Fruit fly (Drosophila melanogaster) whole organism, embryonic: ENCODE data around the gene CG11672.

Experiments
- CG10147 ChIP-seq: fragments of 200-800 bp; sonication (Bioruptor generic); optimal IDR thresholded peaks from 2 replicates; lab custom pipeline; 2019; ENCODE audit warnings: missing biosample characterization, mild to moderate bottlenecking, missing genetic modification characterization, moderate library complexity
- CG10209 ChIP-seq: fragments of 200-800 bp; sonication (Bioruptor generic); optimal IDR thresholded peaks from 3 replicates; lab custom pipeline; 2017; ENCODE audit warnings: missing biosample characterization, mild to moderate bottlenecking, missing genetic modification characterization, missing genetic modification reagents
- CG14860 ChIP-seq: fragments of 200-800 bp; sonication (Bioruptor generic); IDR thresholded peaks from 3 replicates; pipeline ENCODE4 v1.3.6; 2022; ENCODE audit warnings: missing biosample characterization, missing genetic modification characterization; ENCODE audit not compliant: partially characterized antibody
- CG15479 ChIP-seq: fragments of 200-800 bp; sonication (Bioruptor generic); optimal IDR thresholded peaks from 3 replicates; lab custom pipeline; 2019; ENCODE audit warnings: missing biosample characterization, mild to moderate bottlenecking, missing genetic modification characterization, moderate library complexity
- CG15696 ChIP-seq: fragments of 200-800 bp; sonication (Bioruptor generic); optimal IDR thresholded peaks from 2 replicates; lab custom pipeline; 2019; ENCODE audit warnings: missing biosample characterization, mild to moderate bottlenecking, missing genetic modification characterization, moderate library complexity
- CG1647 ChIP-seq: fragments of 200-800 bp; sonication (Bioruptor generic); optimal IDR thresholded peaks from 3 replicates; lab custom pipeline; 2016; ENCODE audit warnings: missing biosample characterization, missing genetic modification characterization
- CG18262 ChIP-seq: fragments of 200-800 bp; optimal IDR thresholded peaks from 3 replicates; lab custom pipeline; 2019; ENCODE audit warnings: missing biosample characterization, mild to moderate bottlenecking, missing genetic modification characterization, moderate library complexity
- CG18476 ChIP-seq: fragments of 200-800 bp; sonication (Bioruptor generic); optimal IDR thresholded peaks from 2 replicates; lab custom pipeline; 2016; ENCODE audit warnings: missing biosample characterization, mild to moderate bottlenecking, missing genetic modification characterization
- CG31388 ChIP-seq: fragments of 200-800 bp; sonication (Bioruptor generic); optimal IDR thresholded peaks from 2 replicates; lab custom pipeline; 2016; ENCODE audit warnings: missing biosample characterization, missing genetic modification characterization
- CG33557 ChIP-seq: fragments of 200-800 bp; sonication (Bioruptor generic); optimal IDR thresholded peaks from 2 replicates; lab custom pipeline; 2019; ENCODE audit warnings: missing biosample characterization, mild to moderate bottlenecking, missing genetic modification characterization, moderate library complexity
- CG4328 ChIP-seq: fragments of 200-800 bp; sonication (Bioruptor generic); optimal IDR thresholded peaks from 3 replicates; lab custom pipeline; 2017; ENCODE audit warnings: missing biosample characterization, missing genetic modification reagents, missing genetic modification characterization
- CG4617 ChIP-seq: fragments of 200-800 bp; sonication (Bioruptor generic); optimal IDR thresholded peaks from 3 replicates; lab custom pipeline; 2016; ENCODE audit warnings: missing biosample characterization, missing genetic modification characterization, borderline replicate concordance
- CG6791 ChIP-seq: fragments of 200-800 bp; sonication (Bioruptor generic); IDR thresholded peaks from 3 replicates; pipeline ENCODE4 v1.3.6; 2022; ENCODE audit warnings: missing biosample characterization, missing genetic modification characterization; ENCODE audit not compliant: partially characterized antibody
- CG6813 ChIP-seq: fragments of 200-800 bp; sonication (Bioruptor generic); optimal IDR thresholded peaks from 2 replicates; lab custom pipeline; 2017; ENCODE audit warnings: missing biosample characterization, missing genetic modification characterization, mild to moderate bottlenecking, moderate library complexity, missing genetic modification reagents
- CG7357 ChIP-seq: fragments of 200-800 bp; sonication (Bioruptor generic); IDR thresholded peaks from 3 replicates; pipeline ENCODE4 v1.3.6; 2022; ENCODE audit warnings: missing biosample characterization, missing genetic modification characterization
- CG7745 ChIP-seq: fragments of 200-800 bp; sonication (Bioruptor generic); optimal IDR thresholded peaks from 2 replicates; lab custom pipeline; 2018; ENCODE audit warnings: missing biosample characterization, mild to moderate bottlenecking, missing genetic modification characterization, moderate library complexity
- CG8944 ChIP-seq: fragments of 200-800 bp; sonication (Bioruptor generic); optimal IDR thresholded peaks from 3 replicates; lab custom pipeline; 2016; ENCODE audit warnings: missing biosample characterization, missing genetic modification characterization
- CG9876 ChIP-seq: fragments of 200-800 bp; sonication (Bioruptor generic); optimal IDR thresholded peaks from 2 replicates; lab custom pipeline; 2016; ENCODE audit warnings: missing biosample characterization, missing genetic modification characterization
- CHES-1-like ChIP-seq: fragments of 200-800 bp; sonication (Bioruptor generic); optimal IDR thresholded peaks from 2 replicates; lab custom pipeline; 2016; ENCODE audit warnings: missing biosample characterization, missing genetic modification characterization
- Elba2 ChIP-seq: fragments of 200-800 bp; sonication (Bioruptor generic); optimal IDR thresholded peaks from 3 replicates; lab custom pipeline; 2016; ENCODE audit warnings: missing biosample characterization, missing genetic modification characterization
- Ets65A ChIP-seq: fragments of 200-800 bp; sonication (Bioruptor generic); peaks from one replicate; lab custom pipeline; 2016; ENCODE audit warnings: missing biosample characterization, missing genetic modification characterization
- Fer2 ChIP-seq: fragments of 200-800 bp; sonication (Bioruptor generic); optimal IDR thresholded peaks from 2 replicates; lab custom pipeline; 2018; ENCODE audit warnings: missing biosample characterization, mild to moderate bottlenecking, missing genetic modification characterization, moderate library complexity
- HLH4C ChIP-seq: fragments of 200-800 bp; sonication (Bioruptor generic); IDR thresholded peaks from 3 replicates; pipeline ENCODE4 v1.3.6; 2022; ENCODE audit warnings: missing biosample characterization, missing genetic modification characterization; ENCODE audit not compliant: partially characterized antibody
- MTF-1 ChIP-seq: fragments of 200-800 bp; sonication (Bioruptor generic); optimal IDR thresholded peaks from 2 replicates; lab custom pipeline; 2018; ENCODE audit warnings: missing biosample characterization, mild to moderate bottlenecking, missing genetic modification characterization, borderline replicate concordance
- NK7.1 ChIP-seq: fragments of 200-800 bp; sonication (Bioruptor generic); optimal IDR thresholded peaks from 3 replicates; lab custom pipeline; 2016; ENCODE audit warnings: missing biosample characterization, missing genetic modification characterization
- Neu2 ChIP-seq: fragments of 200-800 bp; sonication (Bioruptor generic); optimal IDR thresholded peaks from 3 replicates; lab custom pipeline; 2016; ENCODE audit warnings: missing biosample characterization, missing genetic modification characterization, borderline replicate concordance
- Opbp ChIP-seq: fragments of 200-800 bp; sonication (Bioruptor generic); IDR thresholded peaks from 3 replicates; pipeline ENCODE4 v1.3.6; 2022; ENCODE audit warnings: missing biosample characterization, missing genetic modification characterization; ENCODE audit not compliant: partially characterized antibody
- Side ChIP-seq: fragments of 200-800 bp; sonication (Bioruptor generic); optimal IDR thresholded peaks from 2 replicates; lab custom pipeline; 2016; ENCODE audit warnings: missing biosample characterization, missing genetic modification characterization
- Xbp1 ChIP-seq: fragments of 200-800 bp; sonication (Bioruptor generic); optimal IDR thresholded peaks from 3 replicates; lab custom pipeline; 2016; ENCODE audit warnings: missing biosample characterization, mild to moderate bottlenecking, missing genetic modification characterization
- bab2 ChIP-seq: fragments of 200-800 bp; sonication (Bioruptor generic); optimal IDR thresholded peaks from 2 replicates; lab custom pipeline; 2016; ENCODE audit warnings: missing biosample characterization, missing genetic modification characterization
- ci ChIP-seq: fragments of 200-800 bp; sonication (Bioruptor generic); IDR thresholded peaks from 3 replicates; pipeline ENCODE4 v1.3.6; 2022; ENCODE audit warnings: missing biosample characterization, missing genetic modification characterization
- fd64A ChIP-seq: fragments of 200-800 bp; sonication (Bioruptor generic); optimal IDR thresholded peaks from 3 replicates; lab custom pipeline; 2018; ENCODE audit warnings: missing biosample characterization, mild to moderate bottlenecking, missing genetic modification characterization
- gce ChIP-seq: fragments of 200-800 bp; sonication (Bioruptor generic); IDR thresholded peaks from 3 replicates; pipeline ENCODE4 v1.3.6; 2022; ENCODE audit warnings: missing biosample characterization, missing genetic modification characterization
- ham ChIP-seq: fragments of 200-800 bp; sonication (Bioruptor generic); IDR thresholded peaks from 2 replicates; pipeline ENCODE4 v1.3.6; 2022; ENCODE audit warnings: missing biosample characterization, missing genetic modification characterization
- hbn ChIP-seq: fragments of 200-800 bp; sonication (Bioruptor generic); IDR thresholded peaks from 2 replicates; pipeline ENCODE4 v1.3.6; 2022; ENCODE audit warnings: missing biosample characterization, missing genetic modification characterization; ENCODE audit not compliant: partially characterized antibody
- her ChIP-seq: fragments of 200-800 bp; sonication (Bioruptor generic); optimal IDR thresholded peaks from 2 replicates; lab custom pipeline; 2016; ENCODE audit warnings: missing biosample characterization, missing genetic modification characterization
- ind ChIP-seq: fragments of 200-800 bp; sonication (Bioruptor generic); optimal IDR thresholded peaks from 3 replicates; lab custom pipeline; 2016; ENCODE audit warnings: missing biosample characterization, missing genetic modification characterization
- kay ChIP-seq: fragments of 200-800 bp; sonication (Bioruptor generic); optimal IDR thresholded peaks from 2 replicates; lab custom pipeline; 2016; ENCODE audit warnings: missing biosample characterization, missing genetic modification characterization
- p53 ChIP-seq: fragments of 200-800 bp; sonication (Bioruptor generic); optimal IDR thresholded peaks from 2 replicates; lab custom pipeline; 2016; ENCODE audit warnings: missing biosample characterization, missing genetic modification characterization
- pan ChIP-seq, 4 experiments: fragments of >200 bp in 3 of 4; fragments of 200-800 bp in 1 of 4; sonication (Bioruptor generic) in 1 of 4; optimal IDR thresholded peaks in 3 of 4; IDR thresholded peaks in 1 of 4; 2 replicates each; pipeline versions ENCODE4 v1.3.6 to Lab custom; 2017 to 2022; ENCODE audit warnings: missing biosample characterization in 2 of 4, missing genetic modification characterization in 2 of 4, mixed read lengths in 1 of 4
- phol ChIP-seq: fragments of 200-800 bp; sonication (Bioruptor generic); optimal IDR thresholded peaks from 3 replicates; lab custom pipeline; 2018; ENCODE audit warnings: missing biosample characterization, mild to moderate bottlenecking, missing genetic modification characterization, moderate library complexity
- psq ChIP-seq: fragments of 200-800 bp; sonication (Bioruptor generic); optimal IDR thresholded peaks from 2 replicates; lab custom pipeline; 2017; ENCODE audit warnings: missing biosample characterization, missing genetic modification characterization
- row ChIP-seq: fragments of 200-800 bp; sonication (Bioruptor generic); IDR thresholded peaks from 3 replicates; pipeline ENCODE4 v1.3.6; 2022; ENCODE audit warnings: missing biosample characterization, missing genetic modification characterization
- slbo ChIP-seq: fragments of 200-800 bp; sonication (Bioruptor generic); IDR thresholded peaks from 2 replicates; pipeline ENCODE4 v1.3.6; 2022; ENCODE audit warnings: missing biosample characterization, missing genetic modification characterization
- sob ChIP-seq: fragments of 200-800 bp; sonication (Bioruptor generic); IDR thresholded peaks from 2 replicates; pipeline ENCODE4 v1.3.6; 2022; ENCODE audit warnings: missing biosample characterization, missing genetic modification characterization
- sug ChIP-seq: fragments of 200-800 bp; optimal IDR thresholded peaks from 2 replicates; lab custom pipeline; 2019; ENCODE audit warnings: missing biosample characterization, mild to moderate bottlenecking, missing genetic modification characterization, moderate library complexity
- unc-4 ChIP-seq: fragments of 200-800 bp; sonication (Bioruptor generic); IDR thresholded peaks from 2 replicates; pipeline ENCODE4 v1.3.6; 2022; ENCODE audit warnings: missing biosample characterization, missing genetic modification characterization; ENCODE audit not compliant: partially characterized antibody
- vvl ChIP-seq: fragments of 200-800 bp; sonication (Bioruptor generic); IDR thresholded peaks from 2 replicates; pipeline ENCODE4 v1.3.6; 2022; ENCODE audit warnings: missing biosample characterization, missing genetic modification characterization
- z ChIP-seq: fragments of 200-800 bp; sonication (Bioruptor generic); IDR thresholded peaks from 3 replicates; pipeline ENCODE4 v1.3.6; 2022; ENCODE audit warnings: missing biosample characterization, missing genetic modification characterization
- zen ChIP-seq: fragments of 200-800 bp; sonication (Bioruptor generic); optimal IDR thresholded peaks from 3 replicates; lab custom pipeline; 2018; ENCODE audit warnings: missing biosample characterization, mild to moderate bottlenecking, missing genetic modification characterization, moderate library complexity

CG11672 gene

dm6 chr3R:8305110-8305509 lies 14.7 kb upstream of the CG11672 start, which contains the start of gene Sgt1 (continued):
- TF ChIP-seq CG7745 (tag; lab: Kevin White, UChicago) = peak; percentile 29
- TF ChIP-seq CG6813 (GFP tag; lab: Kevin White, UChicago) = no peak
- TF ChIP-seq p53 (GFP tag; lab: Kevin White, UChicago) = peak; percentile 22
- peak; percentile 41 for TF ChIP-seq bab2
- peak; percentile 7 for TF ChIP-seq CG10147 (GFP tag; lab: Kevin White, UChicago)
- TF ChIP-seq ci (GFP tag; lab: Robert Waterston, UW) = no peak
- no peak for TF ChIP-seq CG10209 (GFP tag; lab: Kevin White, UChicago)
- TF ChIP-seq CG18262 (tag; lab: Kevin White, UChicago) = no peak
- TF ChIP-seq CG33557 (GFP tag; lab: Kevin White, UChicago) = no peak
- no peak for TF ChIP-seq gce (GFP tag; lab: Robert Waterston, UW)
- TF ChIP-seq Fer2 (tag; lab: Kevin White, UChicago) = peak; percentile 14
- TF ChIP-seq CG14860 (GFP tag; lab: Robert Waterston, UW) = peak; percentile 84
- no peak for TF ChIP-seq ham
- TF ChIP-seq sob (GFP tag; lab: Robert Waterston, UW) = peak; percentile 68
- TF ChIP-seq zen (tag; lab: Kevin White, UChicago) = peak; percentile 78
- TF ChIP-seq Neu2 (GFP tag; lab: Kevin White, UChicago) = no peak
- peak; percentile 86 for TF ChIP-seq CG6791 (GFP tag; lab: Robert Waterston, UW)
- peak; percentile 69 for TF ChIP-seq phol
- TF ChIP-seq slbo (GFP tag; lab: Robert Waterston, UW) = peak; percentile 71
- TF ChIP-seq vvl = peak; percentile 57
- TF ChIP-seq CG4617 = peak; percentile 83
- TF ChIP-seq CG4328 = peak; percentile 38
- TF ChIP-seq kay (GFP tag; lab: Kevin White, UChicago) = no peak
- TF ChIP-seq CG7357 (GFP tag; lab: Robert Waterston, UW) = no peak
- TF ChIP-seq MTF-1 = no peak
- no peak for TF ChIP-seq psq (GFP tag; lab: Kevin White, UChicago)
- no peak for TF ChIP-seq NK7.1
- peak; percentile 95 for TF ChIP-seq Ets65A
- no peak for TF ChIP-seq fd64A (GFP tag; lab: Kevin White, UChicago)
- TF ChIP-seq sug = peak; percentile 75
- TF ChIP-seq Opbp (GFP tag; lab: Robert Waterston, UW) = peak; percentile 82; the same call in 2 of the 3 replicates
- TF ChIP-seq hbn (GFP tag; lab: Robert Waterston, UW) = peak; percentile 70
- TF ChIP-seq CG1647 (GFP tag; lab: Kevin White, UChicago) = no peak
- TF ChIP-seq CG8944 (GFP tag; lab: Kevin White, UChicago) = peak; percentile 33
- peak; percentile 47 for TF ChIP-seq CHES-1-like
- peak; percentile 48 for TF ChIP-seq Xbp1 (GFP tag; lab: Kevin White, UChicago)
- TF ChIP-seq CG31388 (GFP tag; lab: Kevin White, UChicago) = no peak
- TF ChIP-seq CG15479 (GFP tag; lab: Kevin White, UChicago) = no peak
- peak; percentile 26 for TF ChIP-seq Side (GFP tag; lab: Kevin White, UChicago)
- peak; percentile 62 for TF ChIP-seq her (GFP tag; lab: Kevin White, UChicago)
- no peak for TF ChIP-seq CG9876 (GFP tag; lab: Kevin White, UChicago)
- TF ChIP-seq pan (optimal IDR thresholded peaks at IDR 0.05; lab: Kevin White, UChicago) = no peak
- TF ChIP-seq pan (GFP tag; optimal IDR thresholded peaks at IDR 0.05 in 1 of 2, IDR thresholded peaks at IDR 0.05 in 1 of 2) = no peak
- peak; percentile 91 for TF ChIP-seq HLH4C
- no peak for TF ChIP-seq z
- TF ChIP-seq Elba2 (GFP tag; lab: Kevin White, UChicago) = no peak
- TF ChIP-seq CG15696 (tag; lab: Kevin White, UChicago) = no peak
- TF ChIP-seq ind (GFP tag; lab: Kevin White, UChicago) = peak; percentile 35
- peak; percentile 78 for TF ChIP-seq unc-4
- no peak for TF ChIP-seq CG18476 (GFP tag; lab: Kevin White, UChicago)
- TF ChIP-seq row (GFP tag; lab: Robert Waterston, UW) = peak; percentile 41; the same call in 2 of the 3 replicates
